Fruit fly (Drosophila melanogaster): ENCODE results near the gene CG10301.

CG10301 gene

dm6 chr3R:23679911-23680336, 30.0 kb upstream of the CG10301 start, which contains the start of gene eIF3d1:
eIF3d1 (plus strand) TSS chr3R:23680039.
- TF ChIP-seq cnc (optimal IDR thresholded peaks at IDR 0.05) (no peak), ovo (GFP tag; optimal IDR thresholded peaks at IDR 0.05) (peak; percentile 0), pad (GFP tag; optimal IDR thresholded peaks at IDR 0.05) (no peak), Mnt (GFP tag; optimal IDR thresholded peaks at IDR 0.05) (peak; percentile 94), Crg-1 (GFP tag; optimal IDR thresholded peaks at IDR 0.05) (peak; percentile 23), CG7101 (tag; optimal IDR thresholded peaks at IDR 0.05) (no peak), CG1620 (GFP tag; optimal IDR thresholded peaks at IDR 0.05) (peak; percentile 55), CG14711 (tag; optimal IDR thresholded peaks at IDR 0.05) (no peak), CG11617 (GFP tag; optimal IDR thresholded peaks at IDR 0.05) (no peak), cic (GFP tag; optimal IDR thresholded peaks at IDR 0.05) (no peak), Clk (GFP tag; optimal IDR thresholded peaks at IDR 0.05) (no peak), CG5204 (GFP tag; optimal IDR thresholded peaks at IDR 0.05) (no peak), Hr96 (GFP tag; optimal IDR thresholded peaks at IDR 0.05) (no peak), CG33017 (tag; optimal IDR thresholded peaks at IDR 0.05) (no peak), tj (GFP tag; optimal IDR thresholded peaks at IDR 0.05) (no peak), bab1 (GFP tag; optimal IDR thresholded peaks at IDR 0.05) (peak; percentile 51)

dm6 chr3R:23682203-23682602, 27.8 kb upstream of the CG10301 start, which contains the start of gene CG16710:
CG16710 (plus strand) TSS chr3R:23682503.
- TF ChIP-seq CG12768 (GFP tag; optimal IDR thresholded peaks at IDR 0.05) (no peak), Crg-1 (GFP tag; optimal IDR thresholded peaks at IDR 0.05) (no peak), CG1620 (GFP tag; optimal IDR thresholded peaks at IDR 0.05) (no peak), CG7101 (tag; optimal IDR thresholded peaks at IDR 0.05) (no peak), CG5204 (GFP tag; optimal IDR thresholded peaks at IDR 0.05) (no peak), tj (GFP tag; optimal IDR thresholded peaks at IDR 0.05) (no peak), pad (GFP tag; optimal IDR thresholded peaks at IDR 0.05) (no peak), CG11617 (GFP tag; optimal IDR thresholded peaks at IDR 0.05) (no peak), ovo (GFP tag; optimal IDR thresholded peaks at IDR 0.05) (no peak), Clk (GFP tag; optimal IDR thresholded peaks at IDR 0.05) (no peak), bab1 (GFP tag; optimal IDR thresholded peaks at IDR 0.05) (no peak)

dm6 chr3R:23683757-23684156, 26.2 kb upstream of the CG10301 start, which contains the start of gene CG18754:
CG18754 (plus strand) TSS chr3R:23684057.
- TF ChIP-seq Clk (GFP tag; optimal IDR thresholded peaks at IDR 0.05) = no peak
- TF ChIP-seq CG7045 (GFP tag; optimal IDR thresholded peaks at IDR 0.05) = no peak
- TF ChIP-seq CG1620 (GFP tag; optimal IDR thresholded peaks at IDR 0.05) = no peak
- TF ChIP-seq CG14711 (tag; optimal IDR thresholded peaks at IDR 0.05) = no peak
- TF ChIP-seq cic (GFP tag; optimal IDR thresholded peaks at IDR 0.05) = no peak
- no peak for TF ChIP-seq kay (GFP tag; ENCODE audit: borderline replicate concordance)
- TF ChIP-seq CG12768 (GFP tag; optimal IDR thresholded peaks at IDR 0.05) = no peak
- TF ChIP-seq CG7101 (tag; optimal IDR thresholded peaks at IDR 0.05) = no peak
- no peak for TF ChIP-seq ovo (GFP tag; optimal IDR thresholded peaks at IDR 0.05)
- no peak for TF ChIP-seq pad (GFP tag; optimal IDR thresholded peaks at IDR 0.05)
- no peak for TF ChIP-seq toe (GFP tag; optimal IDR thresholded peaks at IDR 0.05)
- TF ChIP-seq CG11617 (GFP tag; optimal IDR thresholded peaks at IDR 0.05) = no peak
- no peak for TF ChIP-seq CG5204 (GFP tag; optimal IDR thresholded peaks at IDR 0.05)
- no peak for TF ChIP-seq CG33017 (tag; optimal IDR thresholded peaks at IDR 0.05)
- TF ChIP-seq Hr96 (GFP tag; optimal IDR thresholded peaks at IDR 0.05) = no peak
- no peak for TF ChIP-seq tj (GFP tag; optimal IDR thresholded peaks at IDR 0.05)
- TF ChIP-seq bab1 (GFP tag; optimal IDR thresholded peaks at IDR 0.05) = no peak
- TF ChIP-seq Crg-1 (GFP tag; optimal IDR thresholded peaks at IDR 0.05) = no peak

dm6 chr3R:23685955-23686354, 24.0 kb upstream of the CG10301 start, which contains the start of gene SPE:
SPE (plus strand) TSS chr3R:23686255.
- TF ChIP-seq cic (GFP tag; optimal IDR thresholded peaks at IDR 0.05) = peak; percentile 18
- no peak for TF ChIP-seq CG1620 (GFP tag; optimal IDR thresholded peaks at IDR 0.05)
- TF ChIP-seq tj (GFP tag; optimal IDR thresholded peaks at IDR 0.05) = peak; percentile 44

dm6 chr3R:23686924-23687323, 23.0 kb upstream of the CG10301 start:
- no peak for TF ChIP-seq CG7101 (tag; optimal IDR thresholded peaks at IDR 0.05)

dm6 chr3R:23694579-23695033, 15.4 kb upstream of the CG10301 start, which contains the start of gene CG10254:
CG10254 (minus strand) TSS chr3R:23694983.
- TF ChIP-seq bab1 (GFP tag; optimal IDR thresholded peaks at IDR 0.05) (peak; percentile 34), CG14711 (tag; optimal IDR thresholded peaks at IDR 0.05) (no peak)

dm6 chr3R:23696145-23696544, 13.8 kb upstream of the CG10301 start, which contains the start of gene CG10252:
CG10252 (minus strand) TSS chr3R:23696245.
- TF ChIP-seq cic (GFP tag; optimal IDR thresholded peaks at IDR 0.05) (no peak), Crg-1 (GFP tag; optimal IDR thresholded peaks at IDR 0.05) (no peak), CG7045 (GFP tag; optimal IDR thresholded peaks at IDR 0.05) (no peak), CG12768 (GFP tag; optimal IDR thresholded peaks at IDR 0.05) (no peak)

dm6 chr3R:23698835-23699234, 11.1 kb upstream of the CG10301 start, which contains the start of gene prt:
prt (minus strand) TSS chr3R:23699027.
- TF ChIP-seq CG14711 (tag; optimal IDR thresholded peaks at IDR 0.05) (no peak), ovo (GFP tag; optimal IDR thresholded peaks at IDR 0.05) (no peak), CG7101 (tag; optimal IDR thresholded peaks at IDR 0.05) (no peak), CG1620 (GFP tag; optimal IDR thresholded peaks at IDR 0.05) (no peak), tj (GFP tag; optimal IDR thresholded peaks at IDR 0.05) (no peak), CG5204 (GFP tag; optimal IDR thresholded peaks at IDR 0.05) (no peak), Hr96 (GFP tag; optimal IDR thresholded peaks at IDR 0.05) (no peak), CG11617 (GFP tag; optimal IDR thresholded peaks at IDR 0.05) (no peak), toe (GFP tag; optimal IDR thresholded peaks at IDR 0.05) (no peak), kay (GFP tag; ENCODE audit: borderline replicate concordance) (no peak), Clk (GFP tag; optimal IDR thresholded peaks at IDR 0.05) (no peak), Crg-1 (GFP tag; optimal IDR thresholded peaks at IDR 0.05) (no peak), CG7045 (GFP tag; optimal IDR thresholded peaks at IDR 0.05) (no peak), CG12768 (GFP tag; optimal IDR thresholded peaks at IDR 0.05) (no peak), bab1 (GFP tag; optimal IDR thresholded peaks at IDR 0.05) (no peak), Mnt (GFP tag; optimal IDR thresholded peaks at IDR 0.05) (no peak), pad (GFP tag; optimal IDR thresholded peaks at IDR 0.05) (no peak), CG33017 (tag; optimal IDR thresholded peaks at IDR 0.05) (no peak), cnc (optimal IDR thresholded peaks at IDR 0.05) (no peak), cic (GFP tag; optimal IDR thresholded peaks at IDR 0.05) (no peak)
